Worm (Caenorhabditis elegans) whole organism, L4 larva: Measurements from ENCODE around the gene C54D10.10.

Experiments
- F26F4.8 ChIP-seq: fragments of 200-800 bp; sonication (Bioruptor generic); conservative IDR thresholded peaks from 2 replicates; pipeline ENCODE4 v1.3.6; 2022; ENCODE audit warnings: missing genetic modification characterization, missing compliant biosample characterization
- R02D3.7 ChIP-seq: fragments of 150-350 bp; sonication (generic microtip); optimal IDR thresholded peaks from 3 replicates; lab custom pipeline; 2014; ENCODE audit warnings: missing biosample characterization, missing genetic modification characterization
- T20F7.1 ChIP-seq: fragments of 200-800 bp; sonication (Bioruptor generic); optimal IDR thresholded peaks from 2 replicates; lab custom pipeline; 2018; ENCODE audit warnings: mild to moderate bottlenecking, missing genetic modification characterization, missing compliant biosample characterization
- T26A8.4 ChIP-seq: fragments of 200-800 bp; sonication (Bioruptor generic); IDR thresholded peaks from 2 replicates; pipeline ENCODE4 v1.3.6; 2022; ENCODE audit warnings: missing genetic modification characterization, missing compliant biosample characterization
- aha-1 ChIP-seq: fragments of 150-350 bp; peaks from one replicate; lab custom pipeline; 2014; ENCODE audit warnings: missing biosample characterization, missing genetic modification characterization
- ama-1 ChIP-seq: fragments of 150-350 bp; optimal IDR thresholded peaks from 2 replicates; lab custom pipeline; 2014; ENCODE audit warnings: inconsistent platforms, mixed read lengths
- attf-4 ChIP-seq: sonication (generic microtip); optimal IDR thresholded peaks from 3 replicates; lab custom pipeline; 2017; ENCODE audit warnings: missing biosample characterization, missing genetic modification characterization
- ceh-28 ChIP-seq: fragments of 150-350 bp; optimal IDR thresholded peaks from 2 replicates; lab custom pipeline; 2014; ENCODE audit warnings: missing biosample characterization, missing genetic modification reagents, missing genetic modification characterization
- ceh-82 ChIP-seq: sonication (generic microtip); optimal IDR thresholded peaks from 2 replicates; lab custom pipeline; 2017; ENCODE audit warnings: missing biosample characterization, missing genetic modification characterization
- cey-2 ChIP-seq: sonication (generic microtip); optimal IDR thresholded peaks from 3 replicates; lab custom pipeline; 2017; ENCODE audit warnings: missing genetic modification characterization, mild to moderate bottlenecking, missing compliant biosample characterization, antibody characterized with exemption, borderline replicate concordance; ENCODE audit not compliant: insufficient read depth
- daf-16 ChIP-seq, 3 experiments: sonication (generic microtip); optimal IDR thresholded peaks; 2 replicates each; lab custom pipeline; 2016 to 2017; ENCODE audit warnings: missing genetic modification characterization in 3 of 3, missing genetic modification reagents in 3 of 3, mild to moderate bottlenecking in 2 of 3, missing compliant biosample characterization in 2 of 3, missing biosample characterization in 1 of 3, moderate library complexity in 1 of 3
- daf-19 ChIP-seq: fragments of 200-800 bp; sonication (Bioruptor generic); conservative IDR thresholded peaks from 2 replicates; pipeline ENCODE4 v1.3.6; 2022; ENCODE audit warnings: missing genetic modification characterization, missing compliant biosample characterization
- dmd-6 ChIP-seq: fragments of 200-800 bp; sonication (Bioruptor generic); IDR thresholded peaks from 2 replicates; pipeline ENCODE4 v1.3.6; 2022; ENCODE audit warnings: missing genetic modification reagents, missing genetic modification characterization, missing compliant biosample characterization
- dpl-1 ChIP-seq: fragments of 150-350 bp; optimal IDR thresholded peaks from 2 replicates; lab custom pipeline; 2014; ENCODE audit warnings: missing biosample characterization, missing genetic modification reagents, missing genetic modification characterization
- duxl-1 ChIP-seq: sonication (generic microtip); optimal IDR thresholded peaks from 2 replicates; lab custom pipeline; 2016; ENCODE audit warnings: mild to moderate bottlenecking, missing genetic modification characterization, moderate library complexity, missing compliant biosample characterization; ENCODE audit not compliant: poor library complexity
- dve-1 ChIP-seq: sonication (generic microtip); optimal IDR thresholded peaks from 2 replicates; lab custom pipeline; 2017; ENCODE audit warnings: antibody characterized with exemption, mild to moderate bottlenecking, missing genetic modification characterization, missing compliant biosample characterization; ENCODE audit not compliant: insufficient read depth
- gei-8 ChIP-seq: fragments of 200-800 bp; sonication (Bioruptor generic); optimal IDR thresholded peaks from 2 replicates; lab custom pipeline; 2018; ENCODE audit warnings: mild to moderate bottlenecking, missing genetic modification characterization, missing compliant biosample characterization
- hif-1 ChIP-seq, 2 experiments: sonication (generic microtip); optimal IDR thresholded peaks; 2 replicates each; lab custom pipeline; 2016 to 2017; ENCODE audit warnings: missing compliant biosample characterization in 2 of 2, missing genetic modification characterization in 2 of 2, missing genetic modification reagents in 2 of 2, missing genotype in 2 of 2, mild to moderate bottlenecking in 1 of 2
- hlh-11 ChIP-seq: fragments of 200-800 bp; sonication (Bioruptor generic); optimal IDR thresholded peaks from 2 replicates; lab custom pipeline; 2018; ENCODE audit warnings: mild to moderate bottlenecking, missing genetic modification characterization, missing compliant biosample characterization
- hlh-30 ChIP-seq: sonication (generic microtip); optimal IDR thresholded peaks from 2 replicates; lab custom pipeline; 2017; ENCODE audit warnings: antibody characterized with exemption, mild to moderate bottlenecking, missing genetic modification characterization, missing compliant biosample characterization; ENCODE audit not compliant: insufficient read depth
- hmg-1.1 ChIP-seq: fragments of 200-800 bp; sonication (Bioruptor generic); IDR thresholded peaks from 2 replicates; pipeline ENCODE4 v1.3.6; 2022; ENCODE audit warnings: missing genetic modification reagents, missing genetic modification characterization, missing compliant biosample characterization
- lim-7 ChIP-seq: fragments of 200-800 bp; sonication (Bioruptor generic); IDR thresholded peaks from 2 replicates; pipeline ENCODE4 v1.3.6; 2022; ENCODE audit warnings: missing genetic modification characterization, missing compliant biosample characterization
- lin-13 ChIP-seq: fragments of 150-350 bp; optimal IDR thresholded peaks from 2 replicates; lab custom pipeline; 2014; ENCODE audit warnings: missing biosample characterization, missing genetic modification reagents, missing genetic modification characterization
- lin-38 ChIP-seq: fragments of 200-800 bp; sonication (Bioruptor generic); IDR thresholded peaks from 2 replicates; pipeline ENCODE4 v1.3.6; 2022; ENCODE audit warnings: missing genetic modification reagents, missing genetic modification characterization, missing compliant biosample characterization
- madf-5 ChIP-seq, 2 experiments: fragments of 200-800 bp; sonication (Bioruptor generic); IDR thresholded peaks; 2 replicates each; pipeline ENCODE4 v1.3.6; 2022; ENCODE audit warnings: missing compliant biosample characterization in 2 of 2, missing genetic modification characterization in 2 of 2
- mdl-1 ChIP-seq, 2 experiments: fragments of 150-350 bp in 1 of 2; sonication (generic microtip) in 1 of 2; optimal IDR thresholded peaks; 2 replicates each; lab custom pipeline; 2014 to 2017; ENCODE audit warnings: missing biosample characterization in 2 of 2, missing genetic modification characterization in 2 of 2
- mep-1 ChIP-seq: fragments of 150-350 bp; sonication (generic microtip); optimal IDR thresholded peaks from 3 replicates; lab custom pipeline; 2014; ENCODE audit warnings: missing biosample characterization, missing genetic modification characterization
- mxl-3 ChIP-seq: fragments of 200-800 bp; sonication (Bioruptor generic); optimal IDR thresholded peaks from 2 replicates; lab custom pipeline; 2018; ENCODE audit warnings: mild to moderate bottlenecking, missing genetic modification characterization, missing compliant biosample characterization
- nhr-102 ChIP-seq: sonication (generic microtip); optimal IDR thresholded peaks from 2 replicates; lab custom pipeline; 2016; ENCODE audit warnings: mild to moderate bottlenecking, missing genetic modification characterization, moderate library complexity, missing compliant biosample characterization
- nhr-11 ChIP-seq: fragments of 150-350 bp; optimal IDR thresholded peaks from 2 replicates; lab custom pipeline; 2014; ENCODE audit warnings: missing biosample characterization, missing genetic modification characterization
- nhr-237 ChIP-seq: sonication (generic microtip); optimal IDR thresholded peaks from 2 replicates; lab custom pipeline; 2017; ENCODE audit warnings: missing biosample characterization, missing genetic modification characterization
- nhr-28 ChIP-seq: fragments of 150-350 bp; optimal IDR thresholded peaks from 2 replicates; lab custom pipeline; 2014; ENCODE audit warnings: missing biosample characterization, missing genetic modification characterization
- nhr-41 ChIP-seq: fragments of 200-800 bp; sonication (Bioruptor generic); IDR thresholded peaks from 2 replicates; pipeline ENCODE4 v1.3.6; 2022; ENCODE audit warnings: missing genetic modification reagents, missing genetic modification characterization, missing compliant biosample characterization
- nhr-48 ChIP-seq: sonication (generic microtip); optimal IDR thresholded peaks from 2 replicates; lab custom pipeline; 2016; ENCODE audit warnings: mild to moderate bottlenecking, missing genetic modification characterization, missing compliant biosample characterization
- nhr-6 ChIP-seq: fragments of 150-350 bp; optimal IDR thresholded peaks from 2 replicates; lab custom pipeline; 2014; ENCODE audit warnings: missing biosample characterization, missing genetic modification characterization
- pha-4 ChIP-seq, 2 experiments: fragments of 150-350 bp in 1 of 2; fragments of 200-800 bp in 1 of 2; sonication (Bioruptor generic) in 1 of 2; IDR thresholded peaks in 1 of 2; optimal IDR thresholded peaks in 1 of 2; 2 replicates each; pipeline versions ENCODE4 v1.3.6 to Lab custom; 2014 to 2022; ENCODE audit warnings: missing genetic modification characterization in 2 of 2, missing genetic modification reagents in 2 of 2, missing biosample characterization in 1 of 2, missing compliant biosample characterization in 1 of 2
- pqm-1 ChIP-seq: sonication (generic microtip); optimal IDR thresholded peaks from 2 replicates; lab custom pipeline; 2017; ENCODE audit warnings: missing biosample characterization, missing genetic modification characterization
- rbr-2 ChIP-seq: sonication (generic microtip); optimal IDR thresholded peaks from 2 replicates; lab custom pipeline; 2016; ENCODE audit warnings: missing genotype, missing genetic modification characterization, missing compliant biosample characterization
- sdz-12 ChIP-seq: fragments of 200-800 bp; sonication (Bioruptor generic); optimal IDR thresholded peaks from 2 replicates; lab custom pipeline; 2018; ENCODE audit warnings: mild to moderate bottlenecking, missing genetic modification characterization, missing compliant biosample characterization
- set-16 ChIP-seq: fragments of 200-800 bp; sonication (Bioruptor generic); IDR thresholded peaks from 2 replicates; pipeline ENCODE4 v1.3.6; 2022; ENCODE audit warnings: missing genetic modification reagents, missing genetic modification characterization, missing compliant biosample characterization
- skn-1 ChIP-seq: fragments of 150-350 bp; optimal IDR thresholded peaks from 2 replicates; lab custom pipeline; 2014; ENCODE audit warnings: missing biosample characterization, missing genetic modification characterization
- spr-1 ChIP-seq: sonication (generic microtip); optimal IDR thresholded peaks from 2 replicates; lab custom pipeline; 2016; ENCODE audit warnings: mild to moderate bottlenecking, missing genetic modification characterization, missing compliant biosample characterization
- spr-3 ChIP-seq: fragments of 200-800 bp; sonication (Bioruptor generic); optimal IDR thresholded peaks from 2 replicates; lab custom pipeline; 2018; ENCODE audit warnings: mild to moderate bottlenecking, missing genetic modification characterization, missing compliant biosample characterization
- unc-130 ChIP-seq: sonication (generic microtip); optimal IDR thresholded peaks from 2 replicates; lab custom pipeline; 2016; ENCODE audit warnings: missing genetic modification reagents, missing genetic modification characterization, missing compliant biosample characterization
- unc-62 ChIP-seq, 3 experiments: fragments of 150-350 bp in 1 of 3; sonication (generic microtip); optimal IDR thresholded peaks in 2 of 3; peaks in 1 of 3; 1 replicate in 1 of 3; 2 replicates in 2 of 3; lab custom pipeline; 2014 to 2017; ENCODE audit warnings: missing biosample characterization in 3 of 3, missing genetic modification characterization in 3 of 3, missing genetic modification reagents in 3 of 3, missing genotype in 1 of 3
- ztf-11 ChIP-seq: fragments of 150-350 bp; optimal IDR thresholded peaks from 2 replicates; lab custom pipeline; 2014; ENCODE audit warnings: missing biosample characterization, missing genetic modification characterization

The C54D10.10 gene

ce11 chrV:12414362-12414761, 35.4 kb downstream of the C54D10.10 start (continued):
- TF ChIP-seq nhr-6 (tag; lab: Kevin White, UChicago) (no peak), ztf-11 (no peak), unc-130 (GFP tag; lab: Kevin White, UChicago) (no peak), R02D3.7 (tag; lab: Kevin White, UChicago) (no peak), skn-1 (tag; lab: Kevin White, UChicago) (no peak), dpl-1 (GFP tag; lab: Kevin White, UChicago) (no peak), dmd-6 (GFP tag; lab: Robert Waterston, UW) (no peak), rbr-2 (tag; lab: Kevin White, UChicago) (no peak), madf-5 (GFP tag; IDR thresholded peaks at IDR 0.05; lab: Robert Waterston, UW) (no peak), T20F7.1 (GFP tag; lab: Kevin White, UChicago) (no peak), pqm-1 (peak; percentile 55)
- TF ChIP-seq, all 104 proteins: peak for 4

DNA sequence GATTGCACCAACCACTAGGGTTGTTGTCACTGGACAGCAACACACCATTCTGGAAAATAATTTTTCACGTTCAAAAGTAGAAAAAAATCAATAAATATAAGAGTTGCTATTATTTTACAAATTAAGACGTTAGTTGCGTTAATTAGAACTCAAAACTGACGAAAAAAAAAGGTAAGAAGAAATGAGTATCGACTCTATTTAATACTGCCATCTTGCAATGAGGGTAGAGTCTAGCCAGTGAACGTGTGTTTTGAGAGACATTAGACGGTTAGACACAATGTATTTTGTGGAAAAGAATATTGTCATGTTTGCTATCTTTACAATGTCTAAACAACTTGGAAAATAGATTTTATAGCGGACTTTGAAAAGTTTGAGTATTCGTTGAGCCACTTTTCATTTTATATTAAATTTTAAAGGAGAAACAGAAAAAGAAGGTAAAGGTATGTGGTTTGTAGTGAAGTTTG, 36.1 kb downstream of the C54D10.10 start, which contains the start of gene cdr-6:
TSS of gene cdr-6 (minus strand) at position 51 of the 464 bp plus-strand sequence.
- TF ChIP-seq rbr-2 (tag; lab: Kevin White, UChicago), result no peak
- peak; percentile 18 for TF ChIP-seq T20F7.1 (GFP tag; lab: Kevin White, UChicago)
- peak; percentile 45 for TF ChIP-seq dve-1 (tag; lab: Kevin White, UChicago)
- TF ChIP-seq mxl-3 (GFP tag; lab: Kevin White, UChicago), result no peak
- no peak for TF ChIP-seq ceh-28 (tag; lab: Kevin White, UChicago)
- no peak for TF ChIP-seq ceh-82
- TF ChIP-seq T26A8.4 (GFP tag; lab: Robert Waterston, UW), result no peak
- TF ChIP-seq hif-1 (tag; optimal IDR thresholded peaks at IDR 0.05; lab: Kevin White, UChicago), result no peak
- 0 out of 2 replicates have a peak, but pooled peaks have one; percentile 10 for TF ChIP-seq hmg-1.1
- peak; percentile 52 for TF ChIP-seq nhr-6 (tag; lab: Kevin White, UChicago)
- TF ChIP-seq pha-4 (GFP tag; IDR thresholded peaks at IDR 0.05; lab: Robert Waterston, UW), result no peak
- TF ChIP-seq pha-4 (tag; optimal IDR thresholded peaks at IDR 0.05; lab: Kevin White, UChicago), result no peak
- peak in 1 of 2 experiments; percentile 24 for TF ChIP-seq mdl-1 (tag; optimal IDR thresholded peaks at IDR 0.05; lab: Kevin White, UChicago)
- TF ChIP-seq duxl-1 (tag; lab: Kevin White, UChicago), result no peak
- peak; percentile 51 for TF ChIP-seq dmd-6 (GFP tag; lab: Robert Waterston, UW)
- TF ChIP-seq sdz-12, result no peak
- TF ChIP-seq nhr-28, result peak; percentile 77
- TF ChIP-seq nhr-11 (tag; lab: Kevin White, UChicago), result no peak
- no peak for TF ChIP-seq daf-19 (GFP tag; lab: Robert Waterston, UW)
- no peak for TF ChIP-seq aha-1
- TF ChIP-seq mep-1 (tag; lab: Kevin White, UChicago), result peak; percentile 12
- TF ChIP-seq lin-13 (GFP tag; lab: Kevin White, UChicago), result no peak
- no peak for TF ChIP-seq nhr-41 (GFP tag; lab: Robert Waterston, UW)
- TF ChIP-seq nhr-48 (tag; lab: Kevin White, UChicago), result peak; percentile 13
- peak; percentile 17 for TF ChIP-seq hlh-30 (tag; lab: Kevin White, UChicago)
- TF ChIP-seq unc-62 (GFP tag; optimal IDR thresholded peaks at IDR 0.05 in 1 of 2; lab: Kevin White, UChicago), result peak in 1 of 2 experiments; percentile 83
- no peak for TF ChIP-seq unc-62 (tag; optimal IDR thresholded peaks at IDR 0.05; lab: Kevin White, UChicago)
- TF ChIP-seq cey-2, result no peak
- peak; percentile 34 for TF ChIP-seq nhr-102 (tag; lab: Kevin White, UChicago)
- TF ChIP-seq spr-3 (GFP tag; lab: Kevin White, UChicago), result no peak
- TF ChIP-seq gei-8 (GFP tag; lab: Kevin White, UChicago), result no peak
- TF ChIP-seq lim-7 (GFP tag; lab: Robert Waterston, UW), result no peak
- TF ChIP-seq hlh-11 (tag; lab: Kevin White, UChicago), result peak; percentile 26
- TF ChIP-seq attf-4 (tag; lab: Kevin White, UChicago), result no peak
- TF ChIP-seq lin-38 (GFP tag; lab: Robert Waterston, UW), result no peak
- no peak for TF ChIP-seq dpl-1 (GFP tag; lab: Kevin White, UChicago)
- TF ChIP-seq daf-16 (GFP tag; optimal IDR thresholded peaks at IDR 0.05; lab: Kevin White, UChicago), result no peak
- peak; percentile 79 for TF ChIP-seq daf-16 (tag; optimal IDR thresholded peaks at IDR 0.05; lab: Kevin White, UChicago)
- TF ChIP-seq set-16 (GFP tag; lab: Robert Waterston, UW), result no peak
- TF ChIP-seq F26F4.8 (GFP tag; lab: Robert Waterston, UW), result no peak
- no peak for TF ChIP-seq nhr-237 (tag; lab: Kevin White, UChicago)
- TF ChIP-seq ama-1 (lab: Kevin White, UChicago), result no peak
- TF ChIP-seq spr-1 (tag; lab: Kevin White, UChicago), result no peak
